Fruit fly (Drosophila melanogaster): ENCODE measurements around the gene mei-P26.

mei-P26 gene

dm6 chrX:9163110-9163509, at the start of gene mei-P26:
Gene mei-P26 (plus strand): TSS chrX:9163255.
- TF ChIP-seq noc (tag; optimal IDR thresholded peaks at IDR 0.05), result no peak

dm6 chrX:9117831-9118230, 45.2 kb upstream of the mei-P26 start:
- TF ChIP-seq noc (tag; optimal IDR thresholded peaks at IDR 0.05), result no peak

- TF ChIP-seq noc (tag; optimal IDR thresholded peaks at IDR 0.05), result no peak
Observed at dm6 chrX:9118961-9119633, 44.0 kb upstream of the mei-P26 start.

- no peak for TF ChIP-seq noc (tag; optimal IDR thresholded peaks at IDR 0.05)
Observed at dm6 chrX:9119671-9120364, 43.2 kb upstream of the mei-P26 start.

- no peak for TF ChIP-seq noc (tag; optimal IDR thresholded peaks at IDR 0.05)
Observed at dm6 chrX:9120828-9121754, 42.0 kb upstream of the mei-P26 start.

- no peak for TF ChIP-seq noc (tag; optimal IDR thresholded peaks at IDR 0.05)
Observed at dm6 chrX:9122492-9122891, 40.6 kb upstream of the mei-P26 start.

dm6 chrX:9127264-9128011, 35.6 kb upstream of the mei-P26 start:
- TF ChIP-seq noc (tag; optimal IDR thresholded peaks at IDR 0.05), result no peak

- no peak for TF ChIP-seq noc (tag; optimal IDR thresholded peaks at IDR 0.05)
Observed at dm6 chrX:9128012-9128280, 35.1 kb upstream of the mei-P26 start.

- no peak for TF ChIP-seq noc (tag; optimal IDR thresholded peaks at IDR 0.05)
Observed at dm6 chrX:9129436-9129835, 33.6 kb upstream of the mei-P26 start.

dm6 chrX:9130243-9130642, 32.8 kb upstream of the mei-P26 start:
- TF ChIP-seq noc (tag; optimal IDR thresholded peaks at IDR 0.05), result no peak

- no peak for TF ChIP-seq noc (tag; optimal IDR thresholded peaks at IDR 0.05)
Observed at dm6 chrX:9131523-9131922, 31.5 kb upstream of the mei-P26 start.

dm6 chrX:9132589-9133237, 30.3 kb upstream of the mei-P26 start:
- TF ChIP-seq noc (tag; optimal IDR thresholded peaks at IDR 0.05), result no peak

- no peak for TF ChIP-seq noc (tag; optimal IDR thresholded peaks at IDR 0.05)
Observed at dm6 chrX:9133577-9134240, 29.3 kb upstream of the mei-P26 start.

dm6 chrX:9134241-9134849, 28.7 kb upstream of the mei-P26 start:
- no peak for TF ChIP-seq noc (tag; optimal IDR thresholded peaks at IDR 0.05)

All from whole organism, larva.